Fruit fly (Drosophila melanogaster): ENCODE measurements around the gene Mst84B.

The Mst84B gene

dm6 chr3R:7037250-7037802 is 24.6 kb upstream of the Mst84B start (continued):
- TF ChIP-seq Hr78 (GFP tag; optimal IDR thresholded peaks at IDR 0.05) (no peak), CG31365 (tag; optimal IDR thresholded peaks at IDR 0.05) (no peak), E2f1 (GFP tag; IDR thresholded peaks at IDR 0.05) (no peak), stwl (tag; optimal IDR thresholded peaks at IDR 0.05) (peak; percentile 78), Hr39 (optimal IDR thresholded peaks at IDR 0.05) (no peak), CG4424 (GFP tag; optimal IDR thresholded peaks at IDR 0.05) (no peak), CG6813 (GFP tag; optimal IDR thresholded peaks at IDR 0.05) (no peak), CG3407 (GFP tag; optimal IDR thresholded peaks at IDR 0.05) (no peak), Hr51 (GFP tag; optimal IDR thresholded peaks at IDR 0.05) (peak in 1 of 2 experiments; percentile 22), CG32772 (GFP tag; IDR thresholded peaks at IDR 0.05) (no peak), crol (GFP tag; IDR thresholded peaks at IDR 0.05) (peak; percentile 72), zfh2 (GFP tag; optimal IDR thresholded peaks at IDR 0.05) (no peak), CG7372 (GFP tag; IDR thresholded peaks at IDR 0.05) (no peak), Vsx1 (GFP tag; optimal IDR thresholded peaks at IDR 0.05) (peak; percentile 27), hb (GFP tag; IDR thresholded peaks at IDR 0.05; ENCODE audit: partially characterized antibody) (no peak), pb (GFP tag; optimal IDR thresholded peaks at IDR 0.05) (no peak), CG9797 (GFP tag; optimal IDR thresholded peaks at IDR 0.05) (no peak), CG15269 (tag; optimal IDR thresholded peaks at IDR 0.05) (no peak), dati (GFP tag; IDR thresholded peaks at IDR 0.05) (no peak), lmd (GFP tag; IDR thresholded peaks at IDR 0.05) (no peak), CG12391 (tag; optimal IDR thresholded peaks at IDR 0.05) (no peak), CG9215 (GFP tag; IDR thresholded peaks at IDR 0.05) (no peak), sc (optimal IDR thresholded peaks at IDR 0.05) (no peak), sc (GFP tag; optimal IDR thresholded peaks at IDR 0.05) (no peak), mirr (GFP tag; optimal IDR thresholded peaks at IDR 0.05) (peak; percentile 0), CG13296 (GFP tag; optimal IDR thresholded peaks at IDR 0.05) (no peak), lbe (GFP tag; optimal IDR thresholded peaks at IDR 0.05) (peak; percentile 35), Hey (tag; optimal IDR thresholded peaks at IDR 0.05) (peak; percentile 13), Ada2b (GFP tag; IDR thresholded peaks at IDR 0.05) (no peak), mld (GFP tag; IDR thresholded peaks at IDR 0.05; ENCODE audit: partially characterized antibody) (0 out of 3 replicates have a peak, but pooled peaks have one; percentile 5), CG3726 (GFP tag; IDR thresholded peaks at IDR 0.05) (no peak), Gsc (GFP tag; IDR thresholded peaks at IDR 0.05) (no peak), pum (GFP tag; optimal IDR thresholded peaks at IDR 0.05) (no peak), vvl (GFP tag; IDR thresholded peaks at IDR 0.05) (no peak), CG2202 (tag; optimal IDR thresholded peaks at IDR 0.05) (peak; percentile 0), Kr (GFP tag; optimal IDR thresholded peaks at IDR 0.05) (peak; percentile 100), Nf-YB (GFP tag; optimal IDR thresholded peaks at IDR 0.05) (peak; percentile 94), CG17612 (GFP tag; IDR thresholded peaks at IDR 0.05) (no peak), CG10209 (GFP tag; optimal IDR thresholded peaks at IDR 0.05) (peak; percentile 2), corto (GFP tag; optimal IDR thresholded peaks at IDR 0.05) (no peak), lab (GFP tag; optimal IDR thresholded peaks at IDR 0.05) (peak; percentile 8), ewg (GFP tag; optimal IDR thresholded peaks at IDR 0.05) (peak; percentile 98), HLH3B (GFP tag; IDR thresholded peaks at IDR 0.05) (no peak), sob (GFP tag; IDR thresholded peaks at IDR 0.05) (peak; percentile 30; the same call in 1 of the 2 replicates), CG2889 (GFP tag; IDR thresholded peaks at IDR 0.05) (no peak), CG10654 (GFP tag; optimal IDR thresholded peaks at IDR 0.05) (no peak), tio (GFP tag; optimal IDR thresholded peaks at IDR 0.05) (no peak), CG11560 (tag; IDR thresholded peaks at IDR 0.05) (no peak), btn (GFP tag; optimal IDR thresholded peaks at IDR 0.05) (no peak), CG1024 (GFP tag; IDR thresholded peaks at IDR 0.05) (no peak; the same call in 1 of the 2 replicates), CG8478 (optimal IDR thresholded peaks at IDR 0.05) (peak; percentile 84)

Data from whole organism, embryonic.